Worm (Caenorhabditis elegans): ENCODE results near the gene C24A8.6.

C24A8.6 gene

DNA sequence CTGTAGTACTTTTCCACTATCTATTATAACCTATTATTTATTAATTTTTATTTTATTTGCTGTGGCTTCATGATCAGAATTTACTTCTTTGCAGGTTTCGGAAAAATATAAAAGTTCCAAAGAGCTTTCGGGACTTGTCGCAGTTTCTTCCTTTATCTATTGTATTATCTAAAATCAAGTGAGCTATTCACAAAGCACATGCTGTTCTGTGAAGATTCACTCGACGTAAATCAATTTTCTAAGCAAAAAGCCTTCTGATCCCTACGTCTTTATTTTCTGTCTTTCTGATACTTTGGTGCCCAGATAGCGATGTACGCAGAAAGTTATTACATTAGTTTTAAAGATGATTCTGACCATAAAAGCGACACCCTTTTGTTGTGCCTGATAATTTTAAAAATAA is 15.1 kb downstream of the C24A8.6 start:
- TF ChIP-seq sea-1 (GFP tag; conservative IDR thresholded peaks at IDR 0.05) (no peak), ets-7 (tag; optimal IDR thresholded peaks at IDR 0.05) (no peak), ceh-13 (GFP tag; optimal IDR thresholded peaks at IDR 0.05) (no peak), hmg-4 (GFP tag; optimal IDR thresholded peaks at IDR 0.05) (no peak), tbx-11 (GFP tag; IDR thresholded peaks at IDR 0.05) (no peak), flt-1 (GFP tag; IDR thresholded peaks at IDR 0.05) (no peak), B0310.2 (tag; optimal IDR thresholded peaks at IDR 0.05) (no peak), ama-1 (optimal IDR thresholded peaks at IDR 0.05) (no peak), ceh-36 (tag; optimal IDR thresholded peaks at IDR 0.05) (no peak), pes-1 (GFP tag; IDR thresholded peaks at IDR 0.05) (no peak), hmbx-1 (tag; optimal IDR thresholded peaks at IDR 0.05) (no peak), tbx-37 (GFP tag; conservative IDR thresholded peaks at IDR 0.05) (no peak), hnd-1 (tag; optimal IDR thresholded peaks at IDR 0.05) (no peak), scrt-1 (GFP tag; IDR thresholded peaks at IDR 0.05) (no peak), tra-4 (tag; optimal IDR thresholded peaks at IDR 0.05) (no peak), aly-1 (tag; optimal IDR thresholded peaks at IDR 0.05) (no peak), F13C5.2 (tag; optimal IDR thresholded peaks at IDR 0.05) (no peak)

DNA sequence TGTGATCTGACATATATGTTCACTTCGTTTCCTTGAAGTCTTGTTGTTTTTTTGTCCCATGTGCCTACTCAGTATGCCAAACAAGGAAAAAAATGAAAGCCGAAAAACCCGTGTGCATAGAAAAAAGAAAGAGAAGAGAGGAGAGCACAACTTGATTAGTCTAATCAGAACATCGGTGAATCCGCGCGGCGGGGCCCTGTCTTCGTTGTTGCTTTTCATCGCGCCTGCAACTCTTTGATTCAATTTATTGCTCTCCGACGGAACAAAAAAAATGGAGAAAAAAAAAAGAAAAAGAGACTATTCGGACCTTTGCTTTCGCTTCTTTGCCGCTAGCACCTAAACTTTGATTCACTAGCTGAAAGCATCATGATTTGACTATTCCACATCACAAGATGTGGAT is 17.3 kb downstream of the C24A8.6 start:
- TF ChIP-seq hnd-1 (tag; optimal IDR thresholded peaks at IDR 0.05) (no peak), B0310.2 (tag; optimal IDR thresholded peaks at IDR 0.05) (no peak), hmbx-1 (tag; optimal IDR thresholded peaks at IDR 0.05) (no peak)

- TF ChIP-seq F13C5.2 (tag; optimal IDR thresholded peaks at IDR 0.05) (no peak), sea-1 (GFP tag; conservative IDR thresholded peaks at IDR 0.05) (no peak), ama-1 (optimal IDR thresholded peaks at IDR 0.05) (no peak), ets-7 (tag; optimal IDR thresholded peaks at IDR 0.05) (no peak), ceh-13 (GFP tag; optimal IDR thresholded peaks at IDR 0.05) (no peak), tra-4 (tag; optimal IDR thresholded peaks at IDR 0.05) (no peak), ceh-36 (tag; optimal IDR thresholded peaks at IDR 0.05) (no peak), tbx-37 (GFP tag; conservative IDR thresholded peaks at IDR 0.05) (no peak), tbx-11 (GFP tag; IDR thresholded peaks at IDR 0.05) (no peak), pes-1 (GFP tag; IDR thresholded peaks at IDR 0.05) (no peak)
Measured at ce11 chrX:4311668-4312067, 20.5 kb downstream of the C24A8.6 start, which contains the start of gene C52B9.8. Gene C52B9.8 (minus strand): TSS chrX:4311768.

DNA sequence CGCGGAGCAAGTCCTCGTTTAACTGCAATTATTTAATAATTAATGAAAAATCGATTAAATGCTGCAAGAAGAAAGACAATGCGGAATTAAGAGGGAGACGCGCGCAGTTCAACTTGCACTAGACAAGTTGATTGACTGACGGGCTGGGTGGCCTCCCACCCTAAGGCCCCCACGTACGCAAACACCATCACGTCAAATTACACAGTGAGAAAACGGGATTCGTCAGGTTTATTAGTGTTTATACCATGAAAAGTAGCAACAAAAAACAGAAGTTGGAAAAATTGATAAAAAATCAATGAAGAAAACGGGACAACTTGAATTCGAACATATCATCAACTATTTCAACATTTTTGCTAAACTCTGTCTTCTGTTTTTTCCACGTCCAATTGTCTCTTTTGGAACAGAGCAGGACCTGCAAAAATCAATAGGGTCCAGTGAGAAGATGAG is 24.6 kb downstream of the C24A8.6 start:
- TF ChIP-seq ets-7 (tag; optimal IDR thresholded peaks at IDR 0.05) (no peak), ceh-36 (tag; optimal IDR thresholded peaks at IDR 0.05) (peak; percentile 12), pes-1 (GFP tag; IDR thresholded peaks at IDR 0.05) (no peak), hmg-4 (GFP tag; optimal IDR thresholded peaks at IDR 0.05) (no peak), ama-1 (optimal IDR thresholded peaks at IDR 0.05) (no peak), tbx-37 (GFP tag; conservative IDR thresholded peaks at IDR 0.05) (peak; percentile 36; the same call in 1 of the 2 replicates), scrt-1 (GFP tag; IDR thresholded peaks at IDR 0.05) (no peak), aly-1 (tag; optimal IDR thresholded peaks at IDR 0.05) (no peak), flt-1 (GFP tag; IDR thresholded peaks at IDR 0.05) (no peak)

- TF ChIP-seq pes-1 (GFP tag; IDR thresholded peaks at IDR 0.05) = no peak
- TF ChIP-seq scrt-1 (GFP tag; IDR thresholded peaks at IDR 0.05) = no peak
- no peak for TF ChIP-seq F13C5.2 (tag; optimal IDR thresholded peaks at IDR 0.05)
- no peak for TF ChIP-seq ets-7 (tag; optimal IDR thresholded peaks at IDR 0.05)
- TF ChIP-seq ceh-13 (GFP tag; optimal IDR thresholded peaks at IDR 0.05) = no peak
- no peak for TF ChIP-seq sea-1 (GFP tag; conservative IDR thresholded peaks at IDR 0.05)
- TF ChIP-seq hmg-4 (GFP tag; optimal IDR thresholded peaks at IDR 0.05) = no peak
- no peak for TF ChIP-seq tbx-37 (GFP tag; conservative IDR thresholded peaks at IDR 0.05)
- no peak for TF ChIP-seq aly-1 (tag; optimal IDR thresholded peaks at IDR 0.05)
- TF ChIP-seq ama-1 (optimal IDR thresholded peaks at IDR 0.05) = no peak
- no peak for TF ChIP-seq tbx-11 (GFP tag; IDR thresholded peaks at IDR 0.05)
Measured at ce11 chrX:4306861-4307260, 25.3 kb downstream of the C24A8.6 start, which contains the start of gene pqn-15. Gene pqn-15 (minus strand): TSS chrX:4306961.

DNA sequence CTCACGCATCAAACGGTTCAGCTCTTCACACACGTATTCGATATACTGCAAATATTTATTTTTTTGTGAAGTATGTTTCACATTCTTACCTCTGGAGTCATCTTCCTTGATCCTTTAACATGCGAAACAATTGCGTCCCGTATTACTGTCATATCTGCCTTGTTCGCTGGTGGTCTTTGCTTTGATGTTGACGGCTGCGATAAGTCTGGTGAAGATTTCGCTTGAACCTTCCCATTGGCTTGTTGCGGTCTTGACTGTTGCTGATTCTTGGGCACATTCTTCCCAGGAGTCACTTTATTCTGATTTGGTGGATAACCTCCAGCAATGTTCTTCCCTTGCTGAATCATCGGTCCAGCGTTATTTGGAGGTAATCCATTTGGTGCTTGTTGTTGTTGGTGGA is 29.0 kb downstream of the C24A8.6 start:
- TF ChIP-seq aly-1 (tag; optimal IDR thresholded peaks at IDR 0.05) (no peak), ets-7 (tag; optimal IDR thresholded peaks at IDR 0.05) (no peak), F13C5.2 (tag; optimal IDR thresholded peaks at IDR 0.05) (no peak), tbx-11 (GFP tag; IDR thresholded peaks at IDR 0.05) (no peak), pes-1 (GFP tag; IDR thresholded peaks at IDR 0.05) (no peak), flt-1 (GFP tag; IDR thresholded peaks at IDR 0.05) (no peak), scrt-1 (GFP tag; IDR thresholded peaks at IDR 0.05) (no peak), ama-1 (optimal IDR thresholded peaks at IDR 0.05) (no peak), hnd-1 (tag; optimal IDR thresholded peaks at IDR 0.05) (no peak), ceh-36 (tag; optimal IDR thresholded peaks at IDR 0.05) (no peak), sea-1 (GFP tag; conservative IDR thresholded peaks at IDR 0.05) (no peak), hmbx-1 (tag; optimal IDR thresholded peaks at IDR 0.05) (no peak), tbx-37 (GFP tag; conservative IDR thresholded peaks at IDR 0.05) (no peak), tra-4 (tag; optimal IDR thresholded peaks at IDR 0.05) (no peak), hmg-4 (GFP tag; optimal IDR thresholded peaks at IDR 0.05) (no peak), ceh-13 (GFP tag; optimal IDR thresholded peaks at IDR 0.05) (no peak)

DNA sequence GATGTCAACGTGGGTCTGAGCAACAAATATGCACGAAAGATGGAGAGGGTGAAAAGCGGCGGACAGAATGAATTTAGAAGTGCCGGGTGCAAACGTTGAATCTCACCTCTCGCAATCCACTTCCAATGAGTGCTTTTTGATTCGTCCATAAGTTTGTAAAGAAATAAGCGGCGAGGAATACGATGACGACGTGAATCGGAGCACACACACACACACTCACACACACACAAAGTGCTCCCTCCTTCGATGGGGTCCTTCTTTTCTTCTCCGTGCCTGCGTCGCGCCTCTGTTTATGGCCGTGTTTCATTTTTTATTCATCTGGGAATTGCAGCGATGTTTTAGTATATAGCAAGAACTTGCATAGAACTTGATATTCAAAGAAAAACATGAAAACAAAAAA is 34.8 kb downstream of the C24A8.6 start, which contains the start of gene paf-2:
TSS of gene paf-2 (minus strand) at position 290 of the 400 bp plus-strand sequence.
- TF ChIP-seq flt-1 (GFP tag; IDR thresholded peaks at IDR 0.05) = no peak
- TF ChIP-seq F13C5.2 (tag; optimal IDR thresholded peaks at IDR 0.05) = no peak
- TF ChIP-seq scrt-1 (GFP tag; IDR thresholded peaks at IDR 0.05) = no peak
- no peak for TF ChIP-seq hmbx-1 (tag; optimal IDR thresholded peaks at IDR 0.05)
- no peak for TF ChIP-seq tbx-11 (GFP tag; IDR thresholded peaks at IDR 0.05)
- TF ChIP-seq sea-1 (GFP tag; conservative IDR thresholded peaks at IDR 0.05) = no peak
- TF ChIP-seq tbx-37 (GFP tag; conservative IDR thresholded peaks at IDR 0.05) = no peak
- no peak for TF ChIP-seq ets-7 (tag; optimal IDR thresholded peaks at IDR 0.05)
- TF ChIP-seq ceh-13 (GFP tag; optimal IDR thresholded peaks at IDR 0.05) = no peak
- TF ChIP-seq hnd-1 (tag; optimal IDR thresholded peaks at IDR 0.05) = no peak
- TF ChIP-seq aly-1 (tag; optimal IDR thresholded peaks at IDR 0.05) = no peak
- TF ChIP-seq ama-1 (optimal IDR thresholded peaks at IDR 0.05) = no peak
- TF ChIP-seq tra-4 (tag; optimal IDR thresholded peaks at IDR 0.05) = no peak
- TF ChIP-seq B0310.2 (tag; optimal IDR thresholded peaks at IDR 0.05) = no peak
- no peak for TF ChIP-seq ceh-36 (tag; optimal IDR thresholded peaks at IDR 0.05)
- no peak for TF ChIP-seq hmg-4 (GFP tag; optimal IDR thresholded peaks at IDR 0.05)

Measured in whole organism, early embryonic.